Fruit fly (Drosophila melanogaster) whole organism, pupa: ENCODE results near the gene Prosbeta3.

Experiments used
- CG10348 ChIP-seq: fragments of 200-800 bp; sonication (Bioruptor generic); IDR thresholded peaks from 2 replicates; pipeline ENCODE4 v1.3.6; 2022; ENCODE audit warnings: missing biosample characterization, missing genetic modification characterization
- CG12605 ChIP-seq: fragments of 200-800 bp; sonication (Bioruptor generic); IDR thresholded peaks from 2 replicates; pipeline ENCODE4 v1.3.6; 2022; ENCODE audit warnings: missing biosample characterization, missing genetic modification characterization
- CG13204 ChIP-seq: fragments of 200-800 bp; sonication (Bioruptor generic); optimal IDR thresholded peaks from 2 replicates; lab custom pipeline; 2018; ENCODE audit warnings: missing biosample characterization, mild to moderate bottlenecking, missing genetic modification characterization, moderate library complexity
- CG14655 ChIP-seq: fragments of 200-800 bp; sonication (Bioruptor generic); optimal IDR thresholded peaks from 3 replicates; lab custom pipeline; 2017; ENCODE audit warnings: mild to moderate bottlenecking, missing biosample characterization, missing genetic modification reagents, missing genetic modification characterization
- CG15710 ChIP-seq: fragments of 200-800 bp; sonication (Bioruptor generic); optimal IDR thresholded peaks from 2 replicates; lab custom pipeline; 2018; ENCODE audit warnings: missing biosample characterization, mild to moderate bottlenecking, missing genetic modification characterization, moderate library complexity
- CG17806 ChIP-seq: fragments of 200-800 bp; sonication (Bioruptor generic); optimal IDR thresholded peaks from 2 replicates; lab custom pipeline; 2018; ENCODE audit warnings: missing biosample characterization, mild to moderate bottlenecking, missing genetic modification characterization, moderate library complexity
- CG32121 ChIP-seq: fragments of 200-800 bp; sonication (Bioruptor generic); IDR thresholded peaks from 2 replicates; pipeline ENCODE4 v1.3.6; 2022; ENCODE audit warnings: missing biosample characterization, missing genetic modification characterization
- CG34367 ChIP-seq: fragments of 200-800 bp; sonication (Bioruptor generic); optimal IDR thresholded peaks from 2 replicates; lab custom pipeline; 2018; ENCODE audit warnings: missing biosample characterization, mild to moderate bottlenecking, missing genetic modification characterization
- CG4496 ChIP-seq: fragments of 200-800 bp; sonication (Bioruptor generic); IDR thresholded peaks from 3 replicates; pipeline ENCODE4 v1.3.6; 2022; ENCODE audit warnings: missing biosample characterization, missing genetic modification characterization
- CG8159 ChIP-seq: fragments of 200-800 bp; sonication (Bioruptor generic); optimal IDR thresholded peaks from 3 replicates; lab custom pipeline; 2018; ENCODE audit warnings: missing biosample characterization, mild to moderate bottlenecking, missing genetic modification characterization, moderate library complexity
- CG8301 ChIP-seq: fragments of 200-800 bp; sonication (Bioruptor generic); optimal IDR thresholded peaks from 2 replicates; lab custom pipeline; 2018; ENCODE audit warnings: missing biosample characterization, mild to moderate bottlenecking, missing genetic modification characterization
- CG9948 ChIP-seq: fragments of 200-800 bp; sonication (Bioruptor generic); optimal IDR thresholded peaks from 2 replicates; lab custom pipeline; 2018; ENCODE audit warnings: missing biosample characterization, mild to moderate bottlenecking, missing genetic modification characterization, moderate library complexity
- D1 ChIP-seq: fragments of 200-800 bp; sonication (Bioruptor generic); optimal IDR thresholded peaks from 2 replicates; lab custom pipeline; 2018; ENCODE audit warnings: missing biosample characterization, mild to moderate bottlenecking, missing genetic modification characterization, moderate library complexity
- EcR ChIP-seq: fragments of 200-800 bp; sonication (Bioruptor generic); optimal IDR thresholded peaks from 3 replicates; lab custom pipeline; 2019; ENCODE audit warnings: missing biosample characterization, missing genetic modification characterization, mild to moderate bottlenecking, moderate library complexity, missing genetic modification reagents
- Ets98B ChIP-seq: fragments of 200-800 bp; sonication (Bioruptor generic); IDR thresholded peaks from 2 replicates; pipeline ENCODE4 v1.3.6; 2022; ENCODE audit warnings: missing biosample characterization, missing genetic modification characterization
- Pif1A ChIP-seq: fragments of 200-800 bp; sonication (Bioruptor generic); optimal IDR thresholded peaks from 3 replicates; lab custom pipeline; 2016; ENCODE audit warnings: missing biosample characterization, missing genetic modification characterization
- Pif1B ChIP-seq: fragments of 200-800 bp; sonication (Bioruptor generic); optimal IDR thresholded peaks from 3 replicates; lab custom pipeline; 2016; ENCODE audit warnings: missing biosample characterization, missing genetic modification characterization
- Snoo ChIP-seq: fragments of 200-800 bp; sonication (Bioruptor generic); optimal IDR thresholded peaks from 3 replicates; lab custom pipeline; 2017; ENCODE audit warnings: missing biosample characterization, mild to moderate bottlenecking, missing genetic modification characterization, inconsistent platforms
- fd96Ca ChIP-seq: fragments of 200-800 bp; sonication (Bioruptor generic); IDR thresholded peaks from 3 replicates; pipeline ENCODE4 v1.3.6; 2022; ENCODE audit warnings: missing biosample characterization, missing genetic modification characterization
- gl ChIP-seq: fragments of 200-800 bp; sonication (Bioruptor generic); optimal IDR thresholded peaks from 2 replicates; lab custom pipeline; 2018; ENCODE audit warnings: missing biosample characterization, mild to moderate bottlenecking, missing genetic modification characterization
- rn ChIP-seq: fragments of 200-800 bp; sonication (Bioruptor generic); IDR thresholded peaks from 2 replicates; pipeline ENCODE4 v1.3.6; 2022; ENCODE audit warnings: missing biosample characterization, missing genetic modification characterization

Gene Prosbeta3

DNA sequence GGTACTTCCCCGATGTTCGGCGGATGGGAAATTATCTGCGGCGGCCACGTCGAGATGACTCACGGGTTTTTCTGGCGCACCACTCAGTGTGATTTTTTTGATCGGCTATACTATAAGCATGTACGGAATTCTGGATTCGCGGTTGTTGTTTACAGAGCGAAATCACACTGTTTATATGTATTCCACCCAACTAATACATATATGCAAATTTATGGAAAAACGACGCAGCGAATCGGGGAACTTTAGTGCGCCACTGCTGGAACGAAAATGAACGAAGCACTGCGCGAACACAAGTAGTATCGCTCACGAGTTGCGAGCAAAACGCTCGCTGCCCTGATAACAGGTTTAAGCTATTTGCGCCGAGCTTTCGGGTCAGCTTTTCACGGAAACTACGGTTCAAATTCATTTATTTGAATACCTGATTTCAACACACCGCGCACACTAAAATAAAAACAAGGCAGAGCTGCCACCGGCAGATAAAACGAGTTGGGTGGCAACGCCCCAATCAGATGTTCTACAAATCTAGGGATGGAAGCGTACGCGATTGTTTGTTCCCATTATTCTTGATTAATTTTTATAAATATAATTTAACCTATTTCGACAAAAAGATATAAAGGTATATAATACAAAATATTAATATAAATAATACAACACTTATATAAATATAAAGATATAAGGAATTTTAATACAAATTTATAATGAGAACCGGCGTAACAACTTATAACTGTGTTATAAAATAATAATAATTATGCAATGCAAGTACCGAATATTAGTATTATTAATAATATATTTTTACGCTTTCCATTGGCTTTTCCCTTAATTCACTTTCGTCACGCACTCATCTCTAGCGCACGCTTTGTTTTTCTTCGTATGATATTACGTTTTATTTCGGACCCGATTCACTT lies 41.8 kb upstream of the Prosbeta3 start, which contains the start of gene Rel:
TSS of gene Rel (minus strand) at position 417 of the 905 bp plus-strand sequence.
- TF ChIP-seq CG9948 (tag; lab: Kevin White, UChicago), result peak; percentile 59
- TF ChIP-seq gl (tag; lab: Kevin White, UChicago), result no peak
- TF ChIP-seq EcR (GFP tag; lab: Kevin White, UChicago), result peak; percentile 4
- peak; percentile 80 for TF ChIP-seq CG8159 (tag; lab: Kevin White, UChicago)
- no peak for TF ChIP-seq Ets98B (GFP tag; lab: Robert Waterston, UW)
- TF ChIP-seq CG15710 (tag; lab: Kevin White, UChicago), result peak; percentile 74
- no peak for TF ChIP-seq CG8301 (tag; lab: Kevin White, UChicago)
- TF ChIP-seq Snoo, result peak; percentile 47
- TF ChIP-seq CG34367 (tag; lab: Kevin White, UChicago), result peak; percentile 41
- TF ChIP-seq rn (GFP tag; lab: Robert Waterston, UW), result no peak
- TF ChIP-seq CG13204 (GFP tag; lab: Kevin White, UChicago), result no peak
- TF ChIP-seq Pif1A (GFP tag; lab: Kevin White, UChicago), result no peak
- no peak for TF ChIP-seq CG4496 (GFP tag; lab: Robert Waterston, UW)
- TF ChIP-seq CG17806 (tag; lab: Kevin White, UChicago), result peak; percentile 55
- no peak for TF ChIP-seq CG10348 (GFP tag; lab: Robert Waterston, UW)
- TF ChIP-seq CG12605 (GFP tag; lab: Robert Waterston, UW), result no peak
- TF ChIP-seq CG32121 (GFP tag; lab: Robert Waterston, UW), result no peak

DNA sequence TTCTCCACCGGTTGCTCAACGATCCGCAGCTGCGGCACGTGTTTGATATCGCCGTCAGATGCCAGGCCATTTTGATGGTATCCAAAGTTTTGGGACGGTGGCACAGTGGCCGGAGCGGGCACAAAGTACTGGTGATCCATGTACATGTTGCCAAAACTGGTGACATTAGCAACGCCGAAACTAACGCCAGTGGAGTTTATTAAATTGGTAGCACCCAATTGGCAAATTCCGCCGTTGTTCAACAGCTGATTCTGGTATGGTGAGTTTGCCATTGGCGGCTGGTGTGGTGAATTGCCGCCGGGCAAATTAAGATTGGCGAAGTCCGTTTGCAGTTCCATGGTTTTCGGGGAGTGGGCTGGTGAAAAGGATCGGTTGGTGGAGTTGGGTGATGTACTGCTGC lies 40.9 kb upstream of the Prosbeta3 start:
- TF ChIP-seq CG34367 (tag; lab: Kevin White, UChicago) (no peak), CG4496 (GFP tag; lab: Robert Waterston, UW) (no peak), CG12605 (GFP tag; lab: Robert Waterston, UW) (no peak), Ets98B (GFP tag; lab: Robert Waterston, UW) (no peak), CG8159 (tag; lab: Kevin White, UChicago) (no peak), gl (tag; lab: Kevin White, UChicago) (no peak), fd96Ca (no peak), D1 (no peak), CG15710 (tag; lab: Kevin White, UChicago) (no peak), Pif1B (GFP tag; lab: Kevin White, UChicago) (no peak), CG10348 (GFP tag; lab: Robert Waterston, UW) (no peak), Snoo (no peak), CG14655 (GFP tag; lab: Kevin White, UChicago) (no peak), CG32121 (GFP tag; lab: Robert Waterston, UW) (no peak), EcR (GFP tag; lab: Kevin White, UChicago) (no peak), CG13204 (GFP tag; lab: Kevin White, UChicago) (no peak), CG17806 (tag; lab: Kevin White, UChicago) (no peak), CG8301 (tag; lab: Kevin White, UChicago) (no peak)

DNA sequence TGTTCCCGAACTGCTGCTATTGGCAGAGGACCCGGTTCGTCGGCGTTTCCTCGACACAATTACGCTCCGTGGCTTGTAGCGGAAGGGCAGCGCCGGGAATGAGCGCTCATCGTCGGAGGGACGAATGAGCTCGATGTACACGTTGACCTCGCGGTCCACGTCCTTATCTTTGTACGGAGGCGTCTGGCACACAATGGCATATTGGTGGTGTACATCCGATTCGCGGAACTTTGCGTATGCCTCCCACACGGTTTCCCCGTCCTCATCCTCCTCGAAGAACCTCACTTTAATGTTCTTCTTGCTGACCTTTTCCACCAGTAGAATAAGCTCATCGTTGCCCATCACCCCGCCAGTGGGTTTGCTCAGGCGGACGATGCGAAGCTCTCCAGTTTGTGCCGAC lies 39.7 kb upstream of the Prosbeta3 start:
- TF ChIP-seq Pif1B (GFP tag; lab: Kevin White, UChicago) (no peak), CG34367 (tag; lab: Kevin White, UChicago) (no peak), gl (tag; lab: Kevin White, UChicago) (no peak), CG12605 (GFP tag; lab: Robert Waterston, UW) (no peak)
- TF ChIP-seq, all 21 proteins: peak for 0

DNA sequence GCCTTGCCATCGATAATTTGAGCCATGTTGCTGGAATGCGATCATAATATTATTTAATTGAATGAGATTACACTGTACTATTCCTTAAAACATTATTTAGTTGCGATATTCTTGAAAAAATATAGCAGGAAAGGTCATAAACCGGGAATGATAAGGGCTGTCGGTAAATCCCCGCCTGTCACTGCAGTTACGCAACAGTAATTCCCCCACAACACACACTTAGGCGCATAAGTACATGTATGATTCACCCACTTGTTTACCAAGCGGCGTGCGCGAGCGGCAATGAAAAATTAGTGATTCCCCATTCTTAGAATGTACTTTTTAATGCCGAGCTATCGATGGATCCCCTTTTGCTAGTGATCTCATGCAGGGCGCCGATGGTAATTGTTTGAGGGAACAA lies 37.6 kb upstream of the Prosbeta3 start:
- TF ChIP-seq EcR (GFP tag; lab: Kevin White, UChicago) (peak; percentile 78), D1 (no peak)
- TF ChIP-seq, all 21 proteins: peak for 1

DNA sequence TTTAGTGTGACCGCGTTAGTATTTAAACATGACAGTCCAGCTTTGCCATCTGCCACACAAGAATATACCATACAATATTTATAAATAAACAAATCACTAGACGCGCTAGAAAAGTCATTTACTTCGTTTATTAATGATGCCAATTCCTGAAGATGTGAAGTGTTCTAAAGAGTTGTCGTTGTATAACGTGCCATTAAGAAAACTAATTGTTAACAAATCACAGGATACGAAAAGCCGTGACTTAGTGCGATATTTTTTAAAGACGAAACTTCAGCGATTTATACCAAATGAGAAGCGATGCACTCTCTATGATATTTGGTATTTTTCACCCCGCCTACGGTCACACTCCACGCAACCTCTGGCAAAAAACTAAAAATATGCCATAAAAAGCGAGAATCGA lies 33.4 kb upstream of the Prosbeta3 start, which contains the start of gene neur:
TSS of gene neur (minus strand) at position 24 of the 400 bp plus-strand sequence.
- TF ChIP-seq CG8159 (tag; lab: Kevin White, UChicago) (no peak), CG17806 (tag; lab: Kevin White, UChicago) (no peak), Ets98B (GFP tag; lab: Robert Waterston, UW) (no peak), CG9948 (tag; lab: Kevin White, UChicago) (no peak), D1 (no peak), CG34367 (tag; lab: Kevin White, UChicago) (no peak), fd96Ca (no peak), Snoo (no peak), CG4496 (GFP tag; lab: Robert Waterston, UW) (no peak), CG15710 (tag; lab: Kevin White, UChicago) (no peak), CG12605 (GFP tag; lab: Robert Waterston, UW) (no peak), Pif1A (GFP tag; lab: Kevin White, UChicago) (no peak), CG32121 (GFP tag; lab: Robert Waterston, UW) (no peak), CG14655 (GFP tag; lab: Kevin White, UChicago) (no peak), CG10348 (GFP tag; lab: Robert Waterston, UW) (no peak)

DNA sequence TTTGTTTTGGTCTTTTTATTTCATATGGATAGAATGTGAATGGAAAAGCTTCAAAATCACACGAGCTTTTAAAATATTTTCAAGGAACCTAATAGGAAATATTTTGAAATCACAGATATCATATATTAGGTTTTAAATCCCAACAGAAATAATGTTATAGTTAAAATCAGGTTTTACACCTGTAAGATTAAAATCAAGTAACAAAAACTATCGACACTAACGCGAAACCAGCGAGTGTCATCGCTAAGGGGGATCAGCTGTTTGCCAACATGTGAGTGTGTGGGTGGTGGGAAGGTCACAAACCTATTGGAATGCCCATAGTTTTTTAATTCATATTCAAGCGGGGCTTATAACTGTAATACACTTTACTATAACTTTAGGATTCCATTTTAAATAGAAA lies 32.6 kb upstream of the Prosbeta3 start, which contains the start of gene hyx:
TSS of gene hyx (plus strand) at position 109 of the 400 bp plus-strand sequence.
- TF ChIP-seq CG17806 (tag; lab: Kevin White, UChicago), result peak; percentile 20
- TF ChIP-seq CG12605 (GFP tag; lab: Robert Waterston, UW), result no peak
- TF ChIP-seq Snoo, result peak; percentile 21
- TF ChIP-seq CG10348 (GFP tag; lab: Robert Waterston, UW), result no peak
- TF ChIP-seq CG4496 (GFP tag; lab: Robert Waterston, UW), result 0 out of 3 replicates have a peak, but pooled peaks have one; percentile 24
- peak; percentile 11 for TF ChIP-seq CG15710 (tag; lab: Kevin White, UChicago)
- no peak for TF ChIP-seq CG14655 (GFP tag; lab: Kevin White, UChicago)
- peak; percentile 93 for TF ChIP-seq EcR (GFP tag; lab: Kevin White, UChicago)
- peak; percentile 36; the same call in 1 of the 2 replicates for TF ChIP-seq CG32121 (GFP tag; lab: Robert Waterston, UW)
- no peak for TF ChIP-seq CG8301 (tag; lab: Kevin White, UChicago)
- no peak for TF ChIP-seq CG8159 (tag; lab: Kevin White, UChicago)
- TF ChIP-seq, all 21 proteins: peak for 6
